Fruit fly (Drosophila melanogaster) whole organism, embryonic: ENCODE measurements around the gene Nle.

ENCODE experiments used
- Atf3 ChIP-seq: fragments of 200-800 bp; sonication (Bioruptor generic); optimal IDR thresholded peaks from 3 replicates; lab custom pipeline; 2016; ENCODE audit warnings: missing biosample characterization, missing genetic modification characterization
- B-H1 ChIP-seq: fragments of 200-800 bp; sonication (Bioruptor generic); IDR thresholded peaks from 3 replicates; pipeline ENCODE4 v1.3.6; 2022; ENCODE audit warnings: missing biosample characterization, missing genetic modification characterization
- CG11085 ChIP-seq: fragments of 200-800 bp; sonication (Bioruptor generic); IDR thresholded peaks from 2 replicates; pipeline ENCODE4 v1.3.6; 2022; ENCODE audit warnings: missing biosample characterization, missing genetic modification characterization
- CG11723 ChIP-seq: fragments of 200-800 bp; sonication (Bioruptor generic); optimal IDR thresholded peaks from 2 replicates; lab custom pipeline; 2017; ENCODE audit warnings: missing biosample characterization, mild to moderate bottlenecking, missing genetic modification characterization
- CG12104 ChIP-seq: fragments of 200-800 bp; sonication (Bioruptor generic); optimal IDR thresholded peaks from 3 replicates; lab custom pipeline; 2016; ENCODE audit warnings: missing biosample characterization, missing genetic modification characterization
- CG12236 ChIP-seq: fragments of 200-800 bp; sonication (Bioruptor generic); optimal IDR thresholded peaks from 2 replicates; lab custom pipeline; 2016; ENCODE audit warnings: missing biosample characterization, missing genetic modification characterization
- CG13287 ChIP-seq: fragments of 200-800 bp; sonication (Bioruptor generic); IDR thresholded peaks from 2 replicates; pipeline ENCODE4 v1.3.6; 2022; ENCODE audit warnings: missing biosample characterization, missing genetic modification characterization; ENCODE audit not compliant: partially characterized antibody
- CG14965 ChIP-seq: fragments of 200-800 bp; sonication (Bioruptor generic); optimal IDR thresholded peaks from 2 replicates; lab custom pipeline; 2016; ENCODE audit warnings: missing biosample characterization, missing genetic modification characterization, borderline replicate concordance
- CG17385 ChIP-seq: fragments of 200-800 bp; sonication (Bioruptor generic); optimal IDR thresholded peaks from 3 replicates; lab custom pipeline; 2018; ENCODE audit warnings: missing biosample characterization, mild to moderate bottlenecking, missing genetic modification characterization
- CG17829 ChIP-seq: fragments of 200-800 bp; optimal IDR thresholded peaks from 2 replicates; lab custom pipeline; 2019; ENCODE audit warnings: missing biosample characterization, mild to moderate bottlenecking, missing genetic modification characterization, moderate library complexity
- CG2875 ChIP-seq: fragments of 200-800 bp; sonication (Bioruptor generic); optimal IDR thresholded peaks from 2 replicates; lab custom pipeline; 2017; ENCODE audit warnings: missing biosample characterization, mild to moderate bottlenecking, missing genetic modification characterization, missing genetic modification reagents
- CG31388 ChIP-seq: fragments of 200-800 bp; sonication (Bioruptor generic); optimal IDR thresholded peaks from 2 replicates; lab custom pipeline; 2016; ENCODE audit warnings: missing biosample characterization, missing genetic modification characterization
- CG33557 ChIP-seq: fragments of 200-800 bp; sonication (Bioruptor generic); optimal IDR thresholded peaks from 2 replicates; lab custom pipeline; 2019; ENCODE audit warnings: missing biosample characterization, mild to moderate bottlenecking, missing genetic modification characterization, moderate library complexity
- CG3847 ChIP-seq: fragments of 200-800 bp; sonication (Bioruptor generic); IDR thresholded peaks from 2 replicates; pipeline ENCODE4 v1.3.6; 2022; ENCODE audit warnings: missing biosample characterization, missing genetic modification characterization
- CG42726 ChIP-seq: fragments of 200-800 bp; sonication (Bioruptor generic); IDR thresholded peaks from 2 replicates; pipeline ENCODE4 v1.3.6; 2022; ENCODE audit warnings: missing biosample characterization, missing genetic modification characterization; ENCODE audit not compliant: partially characterized antibody
- CG4424 ChIP-seq: fragments of 200-800 bp; sonication (Bioruptor generic); optimal IDR thresholded peaks from 3 replicates; lab custom pipeline; 2016; ENCODE audit warnings: missing biosample characterization, missing genetic modification characterization
- CG4707 ChIP-seq: fragments of 200-800 bp; sonication (Bioruptor generic); optimal IDR thresholded peaks from 2 replicates; lab custom pipeline; 2018; ENCODE audit warnings: missing biosample characterization, mild to moderate bottlenecking, missing genetic modification characterization, moderate library complexity
- CG6854 ChIP-seq: fragments of 200-800 bp; sonication (Bioruptor generic); optimal IDR thresholded peaks from 3 replicates; lab custom pipeline; 2017; ENCODE audit warnings: missing biosample characterization, mild to moderate bottlenecking, missing genetic modification characterization
- CG7839 ChIP-seq: fragments of 200-800 bp; sonication (Bioruptor generic); optimal IDR thresholded peaks from 3 replicates; lab custom pipeline; 2018; ENCODE audit warnings: missing biosample characterization, mild to moderate bottlenecking, missing genetic modification characterization, moderate library complexity
- CG9727 ChIP-seq: fragments of 200-800 bp; sonication (Bioruptor generic); optimal IDR thresholded peaks from 3 replicates; lab custom pipeline; 2017; ENCODE audit warnings: missing biosample characterization, mild to moderate bottlenecking, missing genetic modification characterization
- Chrac-16 ChIP-seq: fragments of 200-800 bp; sonication (Bioruptor generic); optimal IDR thresholded peaks from 3 replicates; lab custom pipeline; 2016; ENCODE audit warnings: missing biosample characterization, missing genetic modification characterization
- CoRest ChIP-seq: fragments of 200-800 bp; sonication (Bioruptor generic); optimal IDR thresholded peaks from 3 replicates; lab custom pipeline; 2018; ENCODE audit warnings: missing biosample characterization, mild to moderate bottlenecking, missing genetic modification characterization, moderate library complexity
- D ChIP-seq, 2 experiments: fragments of 200-800 bp in 1 of 2; fragments of >200 bp in 1 of 2; sonication (Bioruptor generic) in 1 of 2; optimal IDR thresholded peaks; 2 replicates in 1 of 2; 3 replicates in 1 of 2; lab custom pipeline; 2017; ENCODE audit warnings: mild to moderate bottlenecking in 1 of 2, missing biosample characterization in 1 of 2, missing genetic modification characterization in 1 of 2, missing genetic modification reagents in 1 of 2
- Fer1 ChIP-seq: fragments of 200-800 bp; sonication (Bioruptor generic); optimal IDR thresholded peaks from 2 replicates; lab custom pipeline; 2017; ENCODE audit warnings: missing biosample characterization, mild to moderate bottlenecking, missing genetic modification characterization
- Fer2 ChIP-seq: fragments of 200-800 bp; sonication (Bioruptor generic); optimal IDR thresholded peaks from 2 replicates; lab custom pipeline; 2018; ENCODE audit warnings: missing biosample characterization, mild to moderate bottlenecking, missing genetic modification characterization, moderate library complexity
- Gug ChIP-seq: fragments of 200-800 bp; sonication (Bioruptor generic); IDR thresholded peaks from 4 replicates; pipeline ENCODE4 v1.3.6; 2022; ENCODE audit warnings: missing biosample characterization, missing genetic modification characterization
- Hr3 ChIP-seq: fragments of 200-800 bp; sonication (Bioruptor generic); optimal IDR thresholded peaks from 3 replicates; lab custom pipeline; 2016; ENCODE audit warnings: missing biosample characterization, missing genetic modification characterization
- Side ChIP-seq: fragments of 200-800 bp; sonication (Bioruptor generic); optimal IDR thresholded peaks from 2 replicates; lab custom pipeline; 2016; ENCODE audit warnings: missing biosample characterization, missing genetic modification characterization
- Ssrp ChIP-seq: fragments of 200-800 bp; sonication (Bioruptor generic); optimal IDR thresholded peaks from 2 replicates; lab custom pipeline; 2018; ENCODE audit warnings: missing biosample characterization, mild to moderate bottlenecking, missing genetic modification characterization, moderate library complexity
- TFAM ChIP-seq: fragments of 200-800 bp; sonication (Bioruptor generic); optimal IDR thresholded peaks from 2 replicates; lab custom pipeline; 2017; ENCODE audit warnings: missing biosample characterization, missing genetic modification characterization, inconsistent platforms
- crc ChIP-seq: fragments of 200-800 bp; sonication (Bioruptor generic); optimal IDR thresholded peaks from 2 replicates; lab custom pipeline; 2016; ENCODE audit warnings: missing biosample characterization, missing genetic modification characterization
- cwo ChIP-seq: fragments of 200-800 bp; sonication (Bioruptor generic); optimal IDR thresholded peaks from 3 replicates; lab custom pipeline; 2017; ENCODE audit warnings: missing biosample characterization, missing genetic modification characterization, mild to moderate bottlenecking, moderate library complexity, missing genetic modification reagents
- dmrt11E ChIP-seq: fragments of 200-800 bp; sonication (Bioruptor generic); optimal IDR thresholded peaks from 3 replicates; lab custom pipeline; 2018; ENCODE audit warnings: missing biosample characterization, mild to moderate bottlenecking, missing genetic modification characterization, moderate library complexity
- esg ChIP-seq: fragments of 200-800 bp; sonication (Bioruptor generic); conservative IDR thresholded peaks from 2 replicates; pipeline ENCODE4 v1.3.6; 2022; ENCODE audit warnings: missing biosample characterization, missing genetic modification characterization
- fd3F ChIP-seq: fragments of 200-800 bp; sonication (Bioruptor generic); optimal IDR thresholded peaks from 2 replicates; lab custom pipeline; 2018; ENCODE audit warnings: missing biosample characterization, mild to moderate bottlenecking, missing genetic modification characterization, moderate library complexity
- gsb ChIP-seq: fragments of 200-800 bp; sonication (Bioruptor generic); IDR thresholded peaks from 2 replicates; pipeline ENCODE4 v1.3.6; 2022; ENCODE audit warnings: missing biosample characterization, missing genetic modification characterization
- jing ChIP-seq: fragments of 200-800 bp; sonication (Bioruptor generic); optimal IDR thresholded peaks from 2 replicates; lab custom pipeline; 2018; ENCODE audit warnings: missing biosample characterization, mild to moderate bottlenecking, missing genetic modification characterization
- otp ChIP-seq: fragments of 200-800 bp; sonication (Bioruptor generic); IDR thresholded peaks from 3 replicates; pipeline ENCODE4, ENCODE4 v1.3.6; 2022; ENCODE audit warnings: missing biosample characterization, missing genetic modification characterization
- pan ChIP-seq, 4 experiments: fragments of >200 bp in 3 of 4; fragments of 200-800 bp in 1 of 4; sonication (Bioruptor generic) in 1 of 4; optimal IDR thresholded peaks in 3 of 4; IDR thresholded peaks in 1 of 4; 2 replicates each; pipeline versions ENCODE4 v1.3.6 to Lab custom; 2017 to 2022; ENCODE audit warnings: missing biosample characterization in 2 of 4, missing genetic modification characterization in 2 of 4, mixed read lengths in 1 of 4
- run ChIP-seq: fragments of 200-800 bp; sonication (Bioruptor generic); optimal IDR thresholded peaks from 3 replicates; lab custom pipeline; 2018; ENCODE audit warnings: missing biosample characterization, mild to moderate bottlenecking, missing genetic modification characterization
- seq ChIP-seq: fragments of 200-800 bp; sonication (Bioruptor generic); IDR thresholded peaks from 2 replicates; pipeline ENCODE4 v1.3.6; 2022; ENCODE audit warnings: missing biosample characterization, missing genetic modification characterization
- slbo ChIP-seq: fragments of 200-800 bp; sonication (Bioruptor generic); IDR thresholded peaks from 2 replicates; pipeline ENCODE4 v1.3.6; 2022; ENCODE audit warnings: missing biosample characterization, missing genetic modification characterization
- sqz ChIP-seq: fragments of 200-800 bp; sonication (Bioruptor generic); optimal IDR thresholded peaks from 3 replicates; lab custom pipeline; 2018; ENCODE audit warnings: missing biosample characterization, mild to moderate bottlenecking, missing genetic modification characterization
- tna ChIP-seq: fragments of 200-800 bp; sonication (Bioruptor generic); IDR thresholded peaks from 2 replicates; pipeline ENCODE4 v1.3.6; 2022; ENCODE audit warnings: missing biosample characterization, missing genetic modification characterization; ENCODE audit not compliant: partially characterized antibody
- tup ChIP-seq: fragments of 200-800 bp; sonication (Bioruptor generic); optimal IDR thresholded peaks from 2 replicates; lab custom pipeline; 2016; ENCODE audit warnings: missing biosample characterization, mild to moderate bottlenecking, missing genetic modification characterization, moderate library complexity
- vfl ChIP-seq: fragments of 200-800 bp; sonication (Bioruptor generic); optimal IDR thresholded peaks from 2 replicates; lab custom pipeline; 2016; ENCODE audit warnings: missing biosample characterization, missing genetic modification characterization
- wdn ChIP-seq: fragments of 200-800 bp; sonication (Bioruptor generic); IDR thresholded peaks from 2 replicates; pipeline ENCODE4 v1.3.6; 2022; ENCODE audit warnings: missing biosample characterization, missing genetic modification characterization
- wor ChIP-seq: fragments of 200-800 bp; sonication (Bioruptor generic); IDR thresholded peaks from 2 replicates; pipeline ENCODE4 v1.3.6; 2022; ENCODE audit warnings: missing biosample characterization, missing genetic modification characterization
- zen ChIP-seq: fragments of 200-800 bp; sonication (Bioruptor generic); optimal IDR thresholded peaks from 3 replicates; lab custom pipeline; 2018; ENCODE audit warnings: missing biosample characterization, mild to moderate bottlenecking, missing genetic modification characterization, moderate library complexity

Nle gene

dm6 chr2L:522752-523151 is 45.2 kb downstream of the Nle start (continued):
- TF ChIP-seq pan (optimal IDR thresholded peaks at IDR 0.05; lab: Kevin White, UChicago) (no peak), pan (GFP tag; optimal IDR thresholded peaks at IDR 0.05 in 1 of 2, IDR thresholded peaks at IDR 0.05 in 1 of 2) (peak in 1 of 2 experiments; percentile 72), Fer2 (tag; lab: Kevin White, UChicago) (no peak), CG33557 (no peak), Hr3 (peak; percentile 50), CG4707 (no peak), sqz (no peak), CG12236 (GFP tag; lab: Kevin White, UChicago) (no peak), crc (GFP tag; lab: Kevin White, UChicago) (peak; percentile 32), CG14965 (no peak), run (tag; lab: Kevin White, UChicago) (no peak), CG17829 (tag; lab: Kevin White, UChicago) (peak; percentile 37), wdn (no peak), esg (GFP tag; lab: Robert Waterston, UW) (peak; percentile 50; the same call in 1 of the 2 replicates), gsb (GFP tag; lab: Robert Waterston, UW) (no peak), wor (no peak), D (optimal IDR thresholded peaks at IDR 0.05; lab: Kevin White, UChicago) (no peak), D (GFP tag; optimal IDR thresholded peaks at IDR 0.05; lab: Kevin White, UChicago) (peak; percentile 66), CG7839 (tag; lab: Kevin White, UChicago) (peak; percentile 58), slbo (peak; percentile 37; the same call in 1 of the 2 replicates), Chrac-16 (GFP tag; lab: Kevin White, UChicago) (peak; percentile 52), CG6854 (GFP tag; lab: Kevin White, UChicago) (no peak), jing (peak; percentile 29), Fer1 (no peak), CG11085 (GFP tag; lab: Robert Waterston, UW) (no peak), CG11723 (GFP tag; lab: Kevin White, UChicago) (peak; percentile 3), TFAM (GFP tag; lab: Kevin White, UChicago) (no peak), CG17385 (GFP tag; lab: Kevin White, UChicago) (peak; percentile 16), CG31388 (GFP tag; lab: Kevin White, UChicago) (no peak), Atf3 (GFP tag; lab: Kevin White, UChicago) (no peak), Side (GFP tag; lab: Kevin White, UChicago) (no peak), CG2875 (peak; percentile 55), CG9727 (peak; percentile 47), tup (no peak), otp (GFP tag; lab: Robert Waterston, UW) (peak; percentile 78), cwo (GFP tag; lab: Kevin White, UChicago) (no peak), CG42726 (GFP tag; lab: Robert Waterston, UW) (no peak), CG3847 (GFP tag; lab: Robert Waterston, UW) (no peak), Ssrp (peak; percentile 65), seq (GFP tag; lab: Robert Waterston, UW) (0 out of 2 replicates have a peak, but pooled peaks have one; percentile 29), CG13287 (GFP tag; lab: Robert Waterston, UW) (no peak), CG12104 (GFP tag; lab: Kevin White, UChicago) (peak; percentile 14), fd3F (GFP tag; lab: Kevin White, UChicago) (no peak), CoRest (tag; lab: Kevin White, UChicago) (peak; percentile 53), tna (GFP tag; lab: Robert Waterston, UW) (no peak), dmrt11E (peak; percentile 82), CG4424 (GFP tag; lab: Kevin White, UChicago) (peak; percentile 70), B-H1 (peak; percentile 50; the same call in 2 of the 3 replicates), vfl (no peak), zen (tag; lab: Kevin White, UChicago) (peak; percentile 80), Gug (GFP tag; lab: Robert Waterston, UW) (peak; percentile 37; the same call in 1 of the 4 replicates)
